Worm (Caenorhabditis elegans): Measurements from ENCODE around the gene F47D12.3.

The F47D12.3 gene

ce11 chrIII:6287195-6287594 lies 11.1 kb upstream of the F47D12.3 start, which contains the start of gene F47D12.6:
TSS of gene F47D12.6 (minus strand) at chrIII:6287295.
- TF ChIP-seq unc-62 (GFP tag; optimal IDR thresholded peaks at IDR 0.05) = no peak

- no peak for TF ChIP-seq unc-62 (GFP tag; optimal IDR thresholded peaks at IDR 0.05)
These were observed 8.9 kb upstream of the F47D12.3 start for ce11 chrIII:6289366-6289765.

DNA sequence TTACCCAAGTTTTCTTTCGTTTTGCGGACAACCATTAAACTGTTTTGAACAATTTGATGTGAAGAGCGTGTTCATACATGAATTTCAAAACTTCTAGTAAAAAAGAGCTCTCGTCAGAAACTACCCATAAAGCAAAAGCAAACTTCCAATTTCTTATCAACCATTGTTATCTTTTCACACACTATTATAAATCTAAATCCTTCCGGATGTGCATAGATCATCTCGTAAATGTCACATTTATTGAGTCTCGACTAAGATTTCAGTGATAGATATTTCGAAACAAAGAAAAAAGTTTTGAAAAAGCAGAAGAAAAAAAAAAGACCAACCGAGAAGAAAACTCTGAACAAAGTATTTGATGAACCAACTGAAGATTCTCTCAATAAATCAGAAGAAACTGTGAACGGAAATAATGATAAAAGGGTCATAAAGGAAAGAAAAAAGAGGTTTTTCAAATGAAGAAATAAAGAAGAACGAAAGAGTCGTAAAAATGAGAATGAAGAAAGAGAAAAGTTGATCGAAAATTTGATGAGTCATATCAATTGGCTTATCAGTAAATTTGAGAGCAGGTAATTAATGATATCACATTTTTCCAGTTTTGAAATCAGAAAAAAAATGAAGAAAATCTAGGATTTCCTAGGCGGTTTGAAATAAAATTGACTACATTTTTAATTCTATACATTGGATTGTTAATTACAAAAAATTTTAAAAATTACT lies 7.6 kb upstream of the F47D12.3 start:
- no peak for TF ChIP-seq unc-62 (GFP tag; optimal IDR thresholded peaks at IDR 0.05)

DNA sequence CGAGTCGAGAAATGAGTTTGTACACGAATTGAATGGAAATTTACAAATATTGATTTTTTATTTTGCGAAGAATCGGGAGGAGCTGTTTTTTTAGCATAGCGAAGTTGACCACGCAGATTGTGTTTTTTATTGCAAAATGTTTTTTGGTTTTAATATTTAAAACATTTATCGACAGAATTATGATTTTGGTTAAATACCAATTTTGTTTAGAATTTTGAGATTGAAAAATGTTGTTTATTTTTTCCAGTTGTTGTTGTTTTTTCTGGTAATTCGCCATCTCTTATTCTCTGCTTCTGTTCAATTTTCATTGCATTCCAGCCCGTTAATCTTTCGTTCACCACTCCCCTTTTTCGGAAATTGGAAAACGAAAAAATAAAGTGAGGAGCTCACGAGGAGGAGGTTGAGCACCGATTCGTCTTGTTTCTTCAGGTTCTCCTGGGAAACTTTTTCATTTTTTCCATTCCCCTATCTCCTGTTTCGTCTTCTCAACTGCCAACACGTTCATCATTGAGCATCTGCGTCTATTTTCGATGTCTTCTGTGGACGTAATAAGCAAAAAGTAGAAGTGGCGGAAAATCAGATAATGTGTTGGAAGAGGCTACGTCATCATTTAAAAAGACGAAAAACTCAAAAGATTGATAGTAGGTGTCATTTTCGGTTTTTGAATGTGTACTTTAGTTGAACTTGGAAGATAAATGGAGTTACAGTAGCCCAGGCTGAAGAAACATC lies 2.1 kb upstream of the F47D12.3 start, which contains the start of gene F47D12.7:
Gene F47D12.7 (minus strand): TSS at position 51 of the 729 bp plus-strand sequence.
- no peak for TF ChIP-seq unc-62 (GFP tag; optimal IDR thresholded peaks at IDR 0.05)

DNA sequence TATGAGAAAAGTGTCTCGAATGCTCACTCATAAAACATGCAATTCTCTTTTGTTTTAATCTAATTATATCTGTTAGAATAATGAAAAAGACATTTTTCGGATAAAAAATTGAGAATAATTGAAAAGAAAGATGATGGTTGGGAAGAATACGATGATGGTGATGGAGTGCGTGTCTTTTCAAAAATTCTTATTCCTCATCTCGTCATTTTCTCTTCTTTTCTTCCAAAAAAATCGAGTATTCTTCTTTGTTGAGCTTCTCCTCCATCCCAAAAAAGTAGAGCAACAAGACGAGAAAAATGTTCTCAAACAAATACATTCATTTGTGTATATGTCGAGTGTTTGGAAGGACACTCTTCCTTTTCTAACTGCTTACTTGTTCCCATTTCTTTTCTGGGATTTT lies 662 bp upstream of the F47D12.3 start:
- TF ChIP-seq unc-62 (GFP tag; optimal IDR thresholded peaks at IDR 0.05) = no peak

- TF ChIP-seq unc-62 (GFP tag; optimal IDR thresholded peaks at IDR 0.05) = no peak
These were observed 2.0 kb downstream of the F47D12.3 start for ce11 chrIII:6300297-6300696.

DNA sequence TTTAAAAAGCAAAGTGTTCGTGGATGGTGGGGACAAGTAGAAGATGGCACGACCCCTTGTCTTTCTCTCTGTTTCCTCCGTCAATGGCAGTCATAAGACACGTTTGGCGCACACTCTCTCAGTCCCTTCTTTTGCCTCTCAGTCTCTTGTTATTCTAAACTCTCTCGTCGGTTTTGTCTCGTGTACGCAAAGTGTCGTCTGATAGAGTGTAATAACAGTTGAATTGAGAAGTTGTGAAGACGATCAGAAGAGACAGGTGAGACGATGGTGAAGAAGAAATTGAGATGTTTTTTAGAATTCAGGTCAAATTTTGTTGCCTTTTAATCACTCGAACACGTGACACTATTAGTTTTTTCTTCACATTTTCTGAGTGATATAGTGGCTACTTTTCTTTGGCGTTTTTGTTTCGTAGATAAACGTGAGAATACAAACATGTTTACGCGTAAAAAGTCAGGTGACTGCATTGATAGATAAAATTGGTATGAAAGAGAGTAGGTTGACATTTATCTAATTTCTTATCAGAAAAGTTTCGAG lies 4.9 kb downstream of the F47D12.3 start, which contains the start of gene F47D12.9:
Gene F47D12.9 (minus strand): TSS at position 267 of the 534 bp plus-strand sequence.
- no peak for TF ChIP-seq unc-62 (GFP tag; optimal IDR thresholded peaks at IDR 0.05)

DNA sequence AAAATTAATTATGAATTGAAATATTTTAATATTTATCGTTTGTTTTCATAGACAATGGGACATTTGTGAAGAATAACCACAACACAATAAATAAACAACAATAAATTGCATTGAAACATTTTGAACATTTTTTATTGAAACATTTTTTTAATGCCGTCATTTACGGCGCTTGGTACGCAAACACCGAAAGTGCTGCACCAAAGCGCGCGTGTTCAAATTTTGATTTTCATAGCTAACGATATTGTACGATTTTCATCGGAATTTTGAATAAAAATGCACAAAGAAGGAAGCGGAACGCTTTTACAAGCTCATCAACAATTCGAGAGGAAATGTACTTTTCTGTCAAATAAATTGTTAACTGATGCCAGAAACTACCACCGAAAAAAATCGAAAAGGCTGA lies 5.5 kb downstream of the F47D12.3 start:
- no peak for TF ChIP-seq unc-62 (GFP tag; optimal IDR thresholded peaks at IDR 0.05)

- TF ChIP-seq unc-62 (GFP tag; optimal IDR thresholded peaks at IDR 0.05) = no peak
These were observed 9.6 kb downstream of the F47D12.3 start for ce11 chrIII:6307832-6308231.

DNA sequence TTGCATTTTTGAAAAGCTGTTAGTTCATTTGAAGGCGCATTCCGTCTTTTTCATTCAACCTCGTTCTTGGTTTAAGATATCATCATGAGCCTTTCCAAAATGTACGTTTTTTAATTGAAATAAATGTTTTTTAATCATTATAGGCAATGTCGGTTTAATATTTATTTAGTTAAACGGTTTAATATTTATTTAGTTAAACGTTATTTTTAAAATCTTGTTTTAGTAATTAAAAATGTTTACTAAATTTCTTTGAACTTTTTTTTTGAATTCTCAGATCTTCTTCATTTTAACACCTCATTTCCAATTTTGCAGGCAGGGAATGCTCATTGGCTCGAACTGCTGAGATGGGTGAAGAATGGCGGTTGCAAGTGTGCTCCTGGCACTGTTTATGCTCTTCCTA lies 10.8 kb downstream of the F47D12.3 start, which contains the start of gene gar-2:
Gene gar-2 (plus strand): TSS at position 301 of the 400 bp plus-strand sequence.
- no peak for TF ChIP-seq unc-62 (GFP tag; optimal IDR thresholded peaks at IDR 0.05)

ce11 chrIII:6310352-6310751 lies 12.1 kb downstream of the F47D12.3 start:
- no peak for TF ChIP-seq unc-62 (GFP tag; optimal IDR thresholded peaks at IDR 0.05)

DNA sequence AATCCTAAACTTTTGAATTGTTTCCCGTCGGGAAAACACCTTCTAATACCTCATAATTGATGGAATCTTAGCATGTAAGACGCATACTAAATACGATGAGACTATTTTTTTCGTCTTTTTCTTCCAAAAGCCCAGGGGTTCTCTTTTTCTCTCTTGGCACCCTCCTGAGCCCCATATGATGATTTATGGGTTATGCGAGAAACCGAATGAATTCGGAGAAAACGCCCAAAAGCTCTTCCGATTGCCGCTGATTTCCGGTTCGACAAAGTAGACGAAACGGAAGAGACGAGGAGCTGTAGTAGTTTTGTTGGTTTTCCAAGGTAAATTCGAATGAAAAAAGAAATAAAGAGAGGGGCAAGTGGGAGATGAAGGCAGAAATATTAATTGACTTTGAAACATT lies 13.2 kb downstream of the F47D12.3 start:
- TF ChIP-seq unc-62 (GFP tag; optimal IDR thresholded peaks at IDR 0.05) = no peak

DNA sequence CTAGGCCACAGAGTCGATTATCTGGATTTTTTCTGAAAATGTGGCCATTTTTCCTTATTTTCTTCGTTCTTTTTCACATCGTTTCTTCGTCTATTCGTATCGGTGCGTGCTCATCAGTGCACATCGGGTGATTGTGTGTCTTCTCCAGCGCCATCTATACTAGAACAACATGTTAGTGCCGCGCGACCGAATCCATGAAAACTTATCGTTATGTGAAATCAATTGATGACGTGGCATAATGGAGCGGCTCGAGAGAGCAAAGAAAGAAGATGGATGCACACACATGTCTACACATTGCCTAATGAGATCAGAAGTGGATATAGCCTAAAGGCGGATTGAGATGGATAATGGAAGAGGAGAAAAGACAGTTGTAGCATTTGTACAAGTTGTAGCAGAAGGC lies 14.0 kb downstream of the F47D12.3 start:
- no peak for TF ChIP-seq unc-62 (GFP tag; optimal IDR thresholded peaks at IDR 0.05)

DNA sequence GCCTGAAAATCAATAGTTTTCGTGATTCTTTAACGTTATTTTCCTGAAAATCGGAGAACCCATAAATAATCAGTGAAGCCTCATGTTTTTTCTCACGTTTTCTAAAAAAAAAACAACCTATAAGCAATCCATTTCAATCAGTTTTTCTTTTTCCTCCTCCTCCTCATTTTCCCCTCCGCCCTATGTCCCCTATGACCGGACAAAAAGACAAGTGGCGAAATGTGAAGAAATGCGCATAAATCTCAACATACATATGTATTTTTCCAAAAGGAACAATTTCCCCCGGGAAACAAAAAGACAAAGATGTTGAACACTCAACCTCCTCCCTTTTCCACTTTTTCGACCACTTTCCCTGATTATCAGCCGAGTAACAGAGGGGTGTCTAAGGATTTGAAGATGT lies 17.3 kb downstream of the F47D12.3 start:
- TF ChIP-seq unc-62 (GFP tag; optimal IDR thresholded peaks at IDR 0.05) = no peak

ce11 chrIII:6316795-6317194 lies 18.5 kb downstream of the F47D12.3 start:
- no peak for TF ChIP-seq unc-62 (GFP tag; optimal IDR thresholded peaks at IDR 0.05)

ce11 chrIII:6317345-6317744 lies 19.1 kb downstream of the F47D12.3 start:
- no peak for TF ChIP-seq unc-62 (GFP tag; optimal IDR thresholded peaks at IDR 0.05)

DNA sequence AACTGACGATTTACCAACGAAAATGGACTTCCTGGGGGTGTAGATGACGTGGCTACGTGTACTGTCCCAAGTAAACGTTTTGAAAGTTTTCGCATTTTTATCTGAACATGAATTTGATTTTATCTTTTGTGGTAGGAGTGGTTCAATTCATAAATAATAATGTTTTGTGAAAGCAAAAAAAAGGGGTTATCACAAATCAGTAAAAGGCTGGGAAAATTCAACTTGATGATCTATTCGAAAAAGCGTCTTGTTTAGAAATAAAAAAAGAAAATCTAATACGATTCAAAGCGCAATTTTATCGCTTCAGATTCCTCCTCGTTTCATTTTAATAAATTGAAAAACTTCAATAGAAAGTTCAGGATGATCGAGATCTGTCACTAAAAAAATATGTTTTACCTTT lies 25.9 kb downstream of the F47D12.3 start, which contains the start of gene C56G2.5:
Gene C56G2.5 (minus strand): TSS at position 101 of the 400 bp plus-strand sequence.
- TF ChIP-seq unc-62 (GFP tag; optimal IDR thresholded peaks at IDR 0.05) = no peak
